Fruit fly (Drosophila melanogaster) whole organism, embryonic: Measurements from ENCODE around the gene CG9395.
A peak's percentile ranks its signal among the peaks of the same experiment; 100 is the strongest.

Experiments used
- CG10366 ChIP-seq: fragments of 200-800 bp; sonication (Bioruptor generic); IDR thresholded peaks from 2 replicates; pipeline ENCODE4 v1.3.6; 2022; ENCODE audit warnings: missing biosample characterization, missing genetic modification characterization
- CG10431 ChIP-seq: fragments of 200-800 bp; sonication (Bioruptor generic); optimal IDR thresholded peaks from 3 replicates; lab custom pipeline; 2018; ENCODE audit warnings: missing biosample characterization, mild to moderate bottlenecking, missing genetic modification characterization
- CG10543 ChIP-seq: fragments of 200-800 bp; sonication (Bioruptor generic); optimal IDR thresholded peaks from 3 replicates; lab custom pipeline; 2017; ENCODE audit warnings: missing biosample characterization, mild to moderate bottlenecking, missing genetic modification characterization, moderate library complexity
- CG11696 ChIP-seq: fragments of 200-800 bp; sonication (Bioruptor generic); IDR thresholded peaks from 2 replicates; pipeline ENCODE4 v1.3.6; 2022; ENCODE audit warnings: missing biosample characterization, missing genetic modification characterization
- CG12744 ChIP-seq: fragments of 200-800 bp; sonication (Bioruptor generic); optimal IDR thresholded peaks from 2 replicates; lab custom pipeline; 2016; ENCODE audit warnings: missing biosample characterization, missing genetic modification characterization
- CG15479 ChIP-seq: fragments of 200-800 bp; sonication (Bioruptor generic); optimal IDR thresholded peaks from 3 replicates; lab custom pipeline; 2019; ENCODE audit warnings: missing biosample characterization, mild to moderate bottlenecking, missing genetic modification characterization, moderate library complexity
- CG17186 ChIP-seq: fragments of 200-800 bp; sonication (Bioruptor generic); optimal IDR thresholded peaks from 3 replicates; lab custom pipeline; 2017; ENCODE audit warnings: missing biosample characterization, missing genetic modification reagents, missing genetic modification characterization
- CG17612 ChIP-seq: fragments of 200-800 bp; sonication (Bioruptor generic); IDR thresholded peaks from 2 replicates; pipeline ENCODE4 v1.3.6; 2022; ENCODE audit warnings: missing biosample characterization, missing genetic modification characterization
- CG18619 ChIP-seq: fragments of 200-800 bp; sonication (Bioruptor generic); optimal IDR thresholded peaks from 3 replicates; lab custom pipeline; 2017; ENCODE audit warnings: missing biosample characterization, mild to moderate bottlenecking, missing genetic modification characterization
- CG18764 ChIP-seq: fragments of 200-800 bp; sonication (Bioruptor generic); optimal IDR thresholded peaks from 3 replicates; lab custom pipeline; 2016; ENCODE audit warnings: missing biosample characterization, missing genetic modification characterization
- CG2712 ChIP-seq: fragments of 200-800 bp; optimal IDR thresholded peaks from 3 replicates; lab custom pipeline; 2019; ENCODE audit warnings: missing biosample characterization, mild to moderate bottlenecking, missing genetic modification characterization, moderate library complexity
- CG3407 ChIP-seq: fragments of 200-800 bp; sonication (Bioruptor generic); optimal IDR thresholded peaks from 2 replicates; lab custom pipeline; 2018; ENCODE audit warnings: missing biosample characterization, mild to moderate bottlenecking, missing genetic modification characterization
- CG43689 ChIP-seq: fragments of 200-800 bp; sonication (Bioruptor generic); IDR thresholded peaks from 2 replicates; pipeline ENCODE4 v1.3.6; 2022; ENCODE audit warnings: missing biosample characterization, missing genetic modification characterization
- CG5953 ChIP-seq: fragments of 200-800 bp; sonication (Bioruptor generic); IDR thresholded peaks from 2 replicates; pipeline ENCODE4 v1.3.6; 2022; ENCODE audit warnings: missing biosample characterization, missing genetic modification characterization
- CG6689 ChIP-seq: fragments of 200-800 bp; sonication (Bioruptor generic); IDR thresholded peaks from 2 replicates; pipeline ENCODE4 v1.3.6; 2022; ENCODE audit warnings: missing biosample characterization, missing genetic modification characterization
- CG8765 ChIP-seq: fragments of 200-800 bp; sonication (Bioruptor generic); IDR thresholded peaks from 2 replicates; pipeline ENCODE4 v1.3.6; 2022; ENCODE audit warnings: missing biosample characterization, missing genetic modification characterization
- CG9609 ChIP-seq: fragments of 200-800 bp; sonication (Bioruptor generic); optimal IDR thresholded peaks from 3 replicates; lab custom pipeline; 2016; ENCODE audit warnings: missing biosample characterization, missing genetic modification characterization
- CG9797 ChIP-seq: fragments of 200-800 bp; sonication (Bioruptor generic); optimal IDR thresholded peaks from 3 replicates; lab custom pipeline; 2018; ENCODE audit warnings: missing biosample characterization, mild to moderate bottlenecking, missing genetic modification characterization
- CG9932 ChIP-seq: fragments of 200-800 bp; sonication (Bioruptor generic); IDR thresholded peaks from 2 replicates; pipeline ENCODE4 v1.3.6; 2022; ENCODE audit warnings: missing biosample characterization, missing genetic modification characterization
- CHES-1-like ChIP-seq: fragments of 200-800 bp; sonication (Bioruptor generic); optimal IDR thresholded peaks from 2 replicates; lab custom pipeline; 2016; ENCODE audit warnings: missing biosample characterization, missing genetic modification characterization
- D ChIP-seq, 2 experiments: fragments of 200-800 bp in 1 of 2; fragments of >200 bp in 1 of 2; sonication (Bioruptor generic) in 1 of 2; optimal IDR thresholded peaks; 2 replicates in 1 of 2; 3 replicates in 1 of 2; lab custom pipeline; 2017; ENCODE audit warnings: mild to moderate bottlenecking in 1 of 2, missing biosample characterization in 1 of 2, missing genetic modification characterization in 1 of 2, missing genetic modification reagents in 1 of 2
- D19A ChIP-seq: fragments of 200-800 bp; optimal IDR thresholded peaks from 3 replicates; lab custom pipeline; 2019; ENCODE audit warnings: missing biosample characterization, mild to moderate bottlenecking, missing genetic modification characterization, moderate library complexity
- D19B ChIP-seq: fragments of 200-800 bp; sonication (Bioruptor generic); optimal IDR thresholded peaks from 2 replicates; lab custom pipeline; 2017; ENCODE audit warnings: missing biosample characterization, mild to moderate bottlenecking, missing genetic modification characterization
- Dek ChIP-seq: fragments of 200-800 bp; sonication (Bioruptor generic); optimal IDR thresholded peaks from 3 replicates; lab custom pipeline; 2019; ENCODE audit warnings: missing biosample characterization, mild to moderate bottlenecking, missing genetic modification characterization, moderate library complexity
- Dll ChIP-seq: fragments of 200-800 bp; sonication (Bioruptor generic); IDR thresholded peaks from 4 replicates; pipeline ENCODE4 v1.3.6; 2022; ENCODE audit warnings: missing biosample characterization, missing genetic modification characterization; ENCODE audit not compliant: partially characterized antibody
- Ets97D ChIP-seq: fragments of 200-800 bp; sonication (Bioruptor generic); optimal IDR thresholded peaks from 3 replicates; lab custom pipeline; 2016; ENCODE audit warnings: missing biosample characterization, missing genetic modification characterization
- Fer2 ChIP-seq: fragments of 200-800 bp; sonication (Bioruptor generic); optimal IDR thresholded peaks from 2 replicates; lab custom pipeline; 2018; ENCODE audit warnings: missing biosample characterization, mild to moderate bottlenecking, missing genetic modification characterization, moderate library complexity
- HLH4C ChIP-seq: fragments of 200-800 bp; sonication (Bioruptor generic); IDR thresholded peaks from 3 replicates; pipeline ENCODE4 v1.3.6; 2022; ENCODE audit warnings: missing biosample characterization, missing genetic modification characterization; ENCODE audit not compliant: partially characterized antibody
- HLHmδ ChIP-seq: fragments of 200-800 bp; sonication (Bioruptor generic); optimal IDR thresholded peaks from 2 replicates; lab custom pipeline; 2018; ENCODE audit warnings: missing biosample characterization, mild to moderate bottlenecking, missing genetic modification characterization, moderate library complexity
- Hand ChIP-seq: fragments of 200-800 bp; sonication (Bioruptor generic); optimal IDR thresholded peaks from 2 replicates; lab custom pipeline; 2017; ENCODE audit warnings: mild to moderate bottlenecking, missing biosample characterization, missing genetic modification reagents, missing genetic modification characterization
- Hr3 ChIP-seq: fragments of 200-800 bp; sonication (Bioruptor generic); optimal IDR thresholded peaks from 3 replicates; lab custom pipeline; 2016; ENCODE audit warnings: missing biosample characterization, missing genetic modification characterization
- Mrtf ChIP-seq: fragments of 200-800 bp; sonication (Bioruptor generic); IDR thresholded peaks from 3 replicates; pipeline ENCODE4 v1.3.6; 2022; ENCODE audit warnings: missing biosample characterization, missing genetic modification characterization
- NC2β ChIP-seq: fragments of 200-800 bp; sonication (Bioruptor generic); optimal IDR thresholded peaks from 2 replicates; lab custom pipeline; 2016; ENCODE audit warnings: missing biosample characterization, missing genetic modification characterization
- Sox102F ChIP-seq: fragments of 200-800 bp; sonication (Bioruptor generic); optimal IDR thresholded peaks from 2 replicates; lab custom pipeline; 2018; ENCODE audit warnings: missing biosample characterization, mild to moderate bottlenecking, missing genetic modification characterization, moderate library complexity
- Spps ChIP-seq: fragments of 200-800 bp; sonication (Bioruptor generic); optimal IDR thresholded peaks from 2 replicates; lab custom pipeline; 2018; ENCODE audit warnings: missing biosample characterization, mild to moderate bottlenecking, missing genetic modification characterization
- Vsx1 ChIP-seq: fragments of 200-800 bp; sonication (Bioruptor generic); optimal IDR thresholded peaks from 2 replicates; lab custom pipeline; 2017; ENCODE audit warnings: missing biosample characterization, mild to moderate bottlenecking, missing genetic modification characterization, missing genetic modification reagents
- YL-1 ChIP-seq: fragments of 200-800 bp; sonication (Bioruptor generic); optimal IDR thresholded peaks from 3 replicates; lab custom pipeline; 2017; ENCODE audit warnings: missing biosample characterization, mild to moderate bottlenecking, missing genetic modification characterization
- amos ChIP-seq: fragments of 200-800 bp; sonication (Bioruptor generic); IDR thresholded peaks from 2 replicates; pipeline ENCODE4 v1.3.6; 2022; ENCODE audit warnings: missing biosample characterization, missing genetic modification characterization; ENCODE audit not compliant: partially characterized antibody
- ash1 ChIP-seq: fragments of 200-800 bp; sonication (Bioruptor generic); optimal IDR thresholded peaks from 2 replicates; lab custom pipeline; 2018; ENCODE audit warnings: missing biosample characterization, mild to moderate bottlenecking, missing genetic modification characterization
- ato ChIP-seq: fragments of 200-800 bp; sonication (Bioruptor generic); IDR thresholded peaks from 2 replicates; pipeline ENCODE4 v1.3.6; 2022; ENCODE audit warnings: missing biosample characterization, missing genetic modification characterization; ENCODE audit not compliant: partially characterized antibody
- bsh ChIP-seq, 2 experiments: fragments of 200-800 bp; sonication (Bioruptor generic); optimal IDR thresholded peaks; 2 replicates each; lab custom pipeline; 2017 to 2018; ENCODE audit warnings: mild to moderate bottlenecking in 2 of 2, missing biosample characterization in 2 of 2, missing genetic modification characterization in 2 of 2, moderate library complexity in 1 of 2
- cg ChIP-seq: fragments of 200-800 bp; sonication (Bioruptor generic); optimal IDR thresholded peaks from 3 replicates; lab custom pipeline; 2019; ENCODE audit warnings: missing biosample characterization, mild to moderate bottlenecking, missing genetic modification characterization, moderate library complexity
- chm ChIP-seq: fragments of 200-800 bp; sonication (Bioruptor generic); IDR thresholded peaks from 2 replicates; pipeline ENCODE4 v1.3.6; 2022; ENCODE audit warnings: missing biosample characterization, missing genetic modification characterization
- da ChIP-seq: fragments of 200-800 bp; sonication (Bioruptor generic); optimal IDR thresholded peaks from 2 replicates; lab custom pipeline; 2016; ENCODE audit warnings: missing biosample characterization, missing genetic modification characterization
- emc ChIP-seq: fragments of 200-800 bp; sonication (Bioruptor generic); optimal IDR thresholded peaks from 2 replicates; lab custom pipeline; 2016; ENCODE audit warnings: missing biosample characterization, missing genetic modification characterization
- ham ChIP-seq: fragments of 200-800 bp; sonication (Bioruptor generic); IDR thresholded peaks from 2 replicates; pipeline ENCODE4 v1.3.6; 2022; ENCODE audit warnings: missing biosample characterization, missing genetic modification characterization
- sd ChIP-seq: fragments of 200-800 bp; sonication (Bioruptor generic); optimal IDR thresholded peaks from 3 replicates; lab custom pipeline; 2018; ENCODE audit warnings: missing biosample characterization, mild to moderate bottlenecking, missing genetic modification characterization, moderate library complexity
- sens ChIP-seq: fragments of 200-800 bp; sonication (Bioruptor generic); peaks from one replicate; lab custom pipeline; 2016; ENCODE audit warnings: missing biosample characterization, missing genetic modification characterization
- stc ChIP-seq: fragments of 200-800 bp; sonication (Bioruptor generic); IDR thresholded peaks from 2 replicates; pipeline ENCODE4 v1.3.6; 2022; ENCODE audit warnings: missing biosample characterization, missing genetic modification characterization
- usp ChIP-seq: fragments of >200 bp; optimal IDR thresholded peaks from 2 replicates; lab custom pipeline; 2017; ENCODE audit warnings: missing biosample characterization, missing genetic modification characterization

CG9395 gene

dm6 chr2L:13382351-13383029 lies 27.6 kb upstream of the CG9395 start, which contains the start of gene loqs (continued):
- no peak for TF ChIP-seq Dek (tag; lab: Kevin White, UChicago)
- no peak for TF ChIP-seq Mrtf (GFP tag; lab: Robert Waterston, UW)
- TF ChIP-seq CG5953 (GFP tag; lab: Robert Waterston, UW) = no peak
- no peak for TF ChIP-seq CG10431
- no peak for TF ChIP-seq CHES-1-like (GFP tag; lab: Kevin White, UChicago)
- TF ChIP-seq CG17612 (GFP tag; lab: Robert Waterston, UW) = no peak
- TF ChIP-seq sd = no peak
- no peak for TF ChIP-seq D19A
- no peak for TF ChIP-seq CG3407 (GFP tag; lab: Kevin White, UChicago)
- TF ChIP-seq Hand (GFP tag; lab: Kevin White, UChicago) = no peak
- peak; percentile 32 for TF ChIP-seq sens
- 0 out of 3 replicates have a peak, but pooled peaks have one; percentile 46 for TF ChIP-seq HLH4C (GFP tag; lab: Robert Waterston, UW)
- no peak for TF ChIP-seq CG12744 (GFP tag; lab: Kevin White, UChicago)
- TF ChIP-seq Hr3 (GFP tag; lab: Kevin White, UChicago) = peak; percentile 6
- no peak for TF ChIP-seq Ets97D (GFP tag; lab: Kevin White, UChicago)
- TF ChIP-seq ato (GFP tag; lab: Robert Waterston, UW) = no peak
- peak; percentile 34 for TF ChIP-seq CG2712 (tag; lab: Kevin White, UChicago)
- no peak for TF ChIP-seq CG9797 (GFP tag; lab: Kevin White, UChicago)
- TF ChIP-seq CG43689 (GFP tag; lab: Robert Waterston, UW) = no peak
- TF ChIP-seq CG17186 (GFP tag; lab: Kevin White, UChicago) = no peak
- no peak for TF ChIP-seq stc
- peak; percentile 73 for TF ChIP-seq Dll (GFP tag; lab: Robert Waterston, UW)
- no peak for TF ChIP-seq Vsx1
- no peak for TF ChIP-seq emc (GFP tag; lab: Kevin White, UChicago)
- TF ChIP-seq CG9609 (GFP tag; lab: Kevin White, UChicago) = no peak
- TF ChIP-seq Fer2 (tag; lab: Kevin White, UChicago) = no peak
- TF ChIP-seq HLHmδ (GFP tag; lab: Kevin White, UChicago) = no peak
- peak; percentile 34 for TF ChIP-seq YL-1 (GFP tag; lab: Kevin White, UChicago)
- TF ChIP-seq CG6689 = 0 out of 2 replicates have a peak, but pooled peaks have one; percentile 5
- no peak for TF ChIP-seq CG18619
- no peak for TF ChIP-seq CG10543 (GFP tag; lab: Kevin White, UChicago)
- TF ChIP-seq CG8765 (GFP tag; lab: Robert Waterston, UW) = no peak
- TF ChIP-seq Sox102F (GFP tag; lab: Kevin White, UChicago) = no peak
- no peak for TF ChIP-seq usp (GFP tag; lab: Kevin White, UChicago)
- TF ChIP-seq CG15479 = no peak
- no peak for TF ChIP-seq D19B
- TF ChIP-seq bsh (GFP tag; optimal IDR thresholded peaks at IDR 0.05; lab: Kevin White, UChicago) = no peak
- no peak for TF ChIP-seq NC2β
- no peak for TF ChIP-seq CG10366
- TF ChIP-seq CG11696 (GFP tag; lab: Robert Waterston, UW) = no peak
- TF ChIP-seq Spps = no peak
- TF ChIP-seq cg (GFP tag; lab: Kevin White, UChicago) = no peak
- TF ChIP-seq D (optimal IDR thresholded peaks at IDR 0.05; lab: Kevin White, UChicago) = no peak
- TF ChIP-seq D (GFP tag; optimal IDR thresholded peaks at IDR 0.05; lab: Kevin White, UChicago) = no peak
- TF ChIP-seq amos (GFP tag; lab: Robert Waterston, UW) = no peak
- TF ChIP-seq ham (GFP tag; lab: Robert Waterston, UW) = no peak
- TF ChIP-seq CG9932 (GFP tag; lab: Robert Waterston, UW) = peak; percentile 55
- TF ChIP-seq ash1 (GFP tag; lab: Kevin White, UChicago) = no peak
- TF ChIP-seq CG18764 (GFP tag; lab: Kevin White, UChicago) = no peak
- TF ChIP-seq chm (GFP tag; lab: Robert Waterston, UW) = no peak
- TF ChIP-seq da = no peak
